Fruit fly (Drosophila melanogaster): ENCODE results near the gene CG44259.

Gene CG44259

dm6 chr3R:17254029-17254428 is at the start of gene CG44259:
TSS of gene CG44259 (minus strand) at chr3R:17254129.
- TF ChIP-seq CG4496 (GFP tag; IDR thresholded peaks at IDR 0.05) (no peak), D1 (tag; optimal IDR thresholded peaks at IDR 0.05) (no peak), CG15710 (tag; optimal IDR thresholded peaks at IDR 0.05) (no peak), CG12605 (GFP tag; IDR thresholded peaks at IDR 0.05) (no peak), CG8301 (tag; optimal IDR thresholded peaks at IDR 0.05) (no peak), CG8159 (tag; optimal IDR thresholded peaks at IDR 0.05) (no peak), Pif1B (GFP tag; optimal IDR thresholded peaks at IDR 0.05) (no peak), EcR (GFP tag; optimal IDR thresholded peaks at IDR 0.05) (no peak), Snoo (tag; optimal IDR thresholded peaks at IDR 0.05) (no peak), Pif1A (GFP tag; optimal IDR thresholded peaks at IDR 0.05) (no peak), CG10348 (GFP tag; IDR thresholded peaks at IDR 0.05) (no peak), rn (GFP tag; IDR thresholded peaks at IDR 0.05) (no peak), fd96Ca (GFP tag; IDR thresholded peaks at IDR 0.05) (no peak)

dm6 chr3R:17289059-17289458 is 35.1 kb upstream of the CG44259 start:
- TF ChIP-seq CG4496 (GFP tag; IDR thresholded peaks at IDR 0.05), result no peak
- TF ChIP-seq Pif1A (GFP tag; optimal IDR thresholded peaks at IDR 0.05), result no peak
- no peak for TF ChIP-seq EcR (GFP tag; optimal IDR thresholded peaks at IDR 0.05)
- TF ChIP-seq CG9948 (tag; optimal IDR thresholded peaks at IDR 0.05), result no peak
- no peak for TF ChIP-seq CG15710 (tag; optimal IDR thresholded peaks at IDR 0.05)
- TF ChIP-seq gl (tag; optimal IDR thresholded peaks at IDR 0.05), result no peak
- TF ChIP-seq Snoo (tag; optimal IDR thresholded peaks at IDR 0.05), result no peak
- TF ChIP-seq CG8159 (tag; optimal IDR thresholded peaks at IDR 0.05), result no peak
- no peak for TF ChIP-seq CG12605 (GFP tag; IDR thresholded peaks at IDR 0.05)
- TF ChIP-seq CG32121 (GFP tag; IDR thresholded peaks at IDR 0.05), result no peak
- no peak for TF ChIP-seq CG34367 (tag; optimal IDR thresholded peaks at IDR 0.05)
- TF ChIP-seq rn (GFP tag; IDR thresholded peaks at IDR 0.05), result no peak
- no peak for TF ChIP-seq fd96Ca (GFP tag; IDR thresholded peaks at IDR 0.05)
- no peak for TF ChIP-seq CG14655 (GFP tag; optimal IDR thresholded peaks at IDR 0.05)
- no peak for TF ChIP-seq Pif1B (GFP tag; optimal IDR thresholded peaks at IDR 0.05)
- TF ChIP-seq D1 (tag; optimal IDR thresholded peaks at IDR 0.05), result no peak
- no peak for TF ChIP-seq CG10348 (GFP tag; IDR thresholded peaks at IDR 0.05)
- TF ChIP-seq CG8301 (tag; optimal IDR thresholded peaks at IDR 0.05), result no peak
- no peak for TF ChIP-seq CG13204 (GFP tag; optimal IDR thresholded peaks at IDR 0.05)

DNA sequence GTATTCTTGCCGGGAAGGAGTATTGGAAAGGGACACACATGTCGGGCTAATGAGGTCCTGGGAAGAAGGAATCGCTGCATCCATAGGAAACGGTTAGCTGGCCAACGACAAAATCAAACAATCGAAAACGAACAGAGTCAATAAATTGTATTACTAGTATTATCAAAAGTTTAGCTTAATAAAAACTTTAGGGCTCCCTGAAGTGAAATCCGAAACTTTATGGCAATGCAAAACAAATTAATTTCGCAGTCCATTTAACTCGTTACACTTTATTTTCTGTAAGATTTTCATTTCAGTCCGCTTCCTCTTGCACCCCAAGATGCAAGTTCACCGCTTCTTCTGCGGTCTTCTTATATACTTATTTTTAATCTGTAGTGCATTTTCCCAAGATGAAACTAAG is 30.4 kb upstream of the CG44259 start, which contains the start of gene CG31419:
Gene CG31419, plus strand, starts transcription at position 301 of the 400 bp plus-strand sequence.
- TF ChIP-seq EcR (GFP tag; optimal IDR thresholded peaks at IDR 0.05), result no peak
- TF ChIP-seq Pif1A (GFP tag; optimal IDR thresholded peaks at IDR 0.05), result no peak
- no peak for TF ChIP-seq Snoo (tag; optimal IDR thresholded peaks at IDR 0.05)
- TF ChIP-seq fd96Ca (GFP tag; IDR thresholded peaks at IDR 0.05), result no peak

- TF ChIP-seq CG4496 (GFP tag; IDR thresholded peaks at IDR 0.05), result no peak
- TF ChIP-seq CG32121 (GFP tag; IDR thresholded peaks at IDR 0.05), result no peak
- no peak for TF ChIP-seq CG34367 (tag; optimal IDR thresholded peaks at IDR 0.05)
- no peak for TF ChIP-seq Ets98B (GFP tag; IDR thresholded peaks at IDR 0.05)
- no peak for TF ChIP-seq D1 (tag; optimal IDR thresholded peaks at IDR 0.05)
- TF ChIP-seq CG8159 (tag; optimal IDR thresholded peaks at IDR 0.05), result no peak
- no peak for TF ChIP-seq fd96Ca (GFP tag; IDR thresholded peaks at IDR 0.05)
- no peak for TF ChIP-seq CG13204 (GFP tag; optimal IDR thresholded peaks at IDR 0.05)
- no peak for TF ChIP-seq CG10348 (GFP tag; IDR thresholded peaks at IDR 0.05)
- TF ChIP-seq CG14655 (GFP tag; optimal IDR thresholded peaks at IDR 0.05), result no peak
- TF ChIP-seq rn (GFP tag; IDR thresholded peaks at IDR 0.05), result no peak
- TF ChIP-seq EcR (GFP tag; optimal IDR thresholded peaks at IDR 0.05), result no peak
- no peak for TF ChIP-seq gl (tag; optimal IDR thresholded peaks at IDR 0.05)
- no peak for TF ChIP-seq CG17806 (tag; optimal IDR thresholded peaks at IDR 0.05)
- no peak for TF ChIP-seq Snoo (tag; optimal IDR thresholded peaks at IDR 0.05)
- TF ChIP-seq Pif1A (GFP tag; optimal IDR thresholded peaks at IDR 0.05), result no peak
- no peak for TF ChIP-seq CG12605 (GFP tag; IDR thresholded peaks at IDR 0.05)
- TF ChIP-seq Pif1B (GFP tag; optimal IDR thresholded peaks at IDR 0.05), result no peak
- TF ChIP-seq CG9948 (tag; optimal IDR thresholded peaks at IDR 0.05), result no peak
These were observed 29.6 kb upstream of the CG44259 start, which contains the start of gene CG31418 for dm6 chr3R:17283495-17283894. TSS of gene CG31418 (plus strand) at chr3R:17283795.

DNA sequence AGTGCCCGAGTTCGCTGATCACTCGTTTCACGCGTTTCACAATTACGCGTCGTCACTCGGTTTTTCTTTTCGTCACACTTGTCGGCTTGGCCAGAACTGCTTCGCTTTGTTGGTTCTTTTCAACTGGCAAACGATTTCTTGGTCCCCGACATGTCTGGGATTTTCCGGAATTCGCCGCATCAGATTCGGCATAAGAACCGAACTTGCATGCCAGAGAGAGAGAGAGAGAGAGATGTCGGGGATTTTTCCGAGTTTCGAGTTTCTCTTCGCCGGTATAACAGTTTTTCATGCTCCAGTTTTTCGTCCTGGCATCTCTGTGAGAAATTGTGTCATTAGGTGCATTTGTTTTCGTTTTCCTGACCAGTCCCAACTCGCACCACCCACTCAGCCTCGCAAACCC is 11.0 kb upstream of the CG44259 start, which contains the start of the genes beat-IIb and CG44257:
Gene beat-IIb, minus strand, starts transcription at position 101 of the 400 bp plus-strand sequence.
Gene CG44257, plus strand, starts transcription at position 330 of the 400 bp plus-strand sequence.
- no peak for TF ChIP-seq gl (tag; optimal IDR thresholded peaks at IDR 0.05)
- TF ChIP-seq rn (GFP tag; IDR thresholded peaks at IDR 0.05), result no peak
- no peak for TF ChIP-seq Snoo (tag; optimal IDR thresholded peaks at IDR 0.05)
- TF ChIP-seq EcR (GFP tag; optimal IDR thresholded peaks at IDR 0.05), result no peak
- no peak for TF ChIP-seq CG13204 (GFP tag; optimal IDR thresholded peaks at IDR 0.05)
- no peak for TF ChIP-seq CG15710 (tag; optimal IDR thresholded peaks at IDR 0.05)
- no peak for TF ChIP-seq CG17806 (tag; optimal IDR thresholded peaks at IDR 0.05)
- no peak for TF ChIP-seq Pif1A (GFP tag; optimal IDR thresholded peaks at IDR 0.05)
- TF ChIP-seq CG32121 (GFP tag; IDR thresholded peaks at IDR 0.05), result no peak
- TF ChIP-seq D1 (tag; optimal IDR thresholded peaks at IDR 0.05), result no peak
- no peak for TF ChIP-seq CG8159 (tag; optimal IDR thresholded peaks at IDR 0.05)
- TF ChIP-seq Pif1B (GFP tag; optimal IDR thresholded peaks at IDR 0.05), result no peak
- TF ChIP-seq CG8301 (tag; optimal IDR thresholded peaks at IDR 0.05), result no peak
- TF ChIP-seq CG9948 (tag; optimal IDR thresholded peaks at IDR 0.05), result no peak
- no peak for TF ChIP-seq fd96Ca (GFP tag; IDR thresholded peaks at IDR 0.05)
- TF ChIP-seq CG12605 (GFP tag; IDR thresholded peaks at IDR 0.05), result no peak
- TF ChIP-seq Ets98B (GFP tag; IDR thresholded peaks at IDR 0.05), result no peak
- TF ChIP-seq CG10348 (GFP tag; IDR thresholded peaks at IDR 0.05), result no peak
- TF ChIP-seq CG4496 (GFP tag; IDR thresholded peaks at IDR 0.05), result no peak

- TF ChIP-seq CG32121 (GFP tag; IDR thresholded peaks at IDR 0.05) (no peak), CG4496 (GFP tag; IDR thresholded peaks at IDR 0.05) (no peak), CG13204 (GFP tag; optimal IDR thresholded peaks at IDR 0.05) (no peak), CG8159 (tag; optimal IDR thresholded peaks at IDR 0.05) (peak; percentile 32), CG15710 (tag; optimal IDR thresholded peaks at IDR 0.05) (no peak), rn (GFP tag; IDR thresholded peaks at IDR 0.05) (no peak), Snoo (tag; optimal IDR thresholded peaks at IDR 0.05) (no peak), CG8301 (tag; optimal IDR thresholded peaks at IDR 0.05) (no peak), CG14655 (GFP tag; optimal IDR thresholded peaks at IDR 0.05) (peak; percentile 33), CG9948 (tag; optimal IDR thresholded peaks at IDR 0.05) (no peak), EcR (GFP tag; optimal IDR thresholded peaks at IDR 0.05) (no peak), Ets98B (GFP tag; IDR thresholded peaks at IDR 0.05) (no peak), CG17806 (tag; optimal IDR thresholded peaks at IDR 0.05) (no peak), CG10348 (GFP tag; IDR thresholded peaks at IDR 0.05) (no peak), Pif1A (GFP tag; optimal IDR thresholded peaks at IDR 0.05) (no peak)
These were observed 2.7 kb downstream of the CG44259 start for dm6 chr3R:17251271-17251670.
